Fruit fly (Drosophila melanogaster) ovary, adult (tissue): ENCODE data around the gene CG8176.

Experiments used
- CG17801 ChIP-seq: fragments of 200-800 bp; optimal IDR thresholded peaks from 2 replicates; lab custom pipeline; 2019; ENCODE audit warnings: missing biosample characterization, mild to moderate bottlenecking, missing genetic modification characterization, moderate library complexity; ENCODE audit not compliant: partially characterized antibody

Gene CG8176

dm6 chr3R:9501489-9502415, 14.1 kb upstream of the CG8176 start:
- TF ChIP-seq CG17801 (GFP tag; lab: Kevin White, UChicago) = no peak

dm6 chr3R:9502416-9502763, 13.4 kb upstream of the CG8176 start, which contains the start of gene RhoL:
RhoL (minus strand) TSS chr3R:9502581.
- TF ChIP-seq CG17801 (GFP tag; lab: Kevin White, UChicago) = peak; percentile 68

dm6 chr3R:9503329-9504088, 12.3 kb upstream of the CG8176 start:
- TF ChIP-seq CG17801 (GFP tag; lab: Kevin White, UChicago) = no peak

- peak; percentile 28 for TF ChIP-seq CG17801 (GFP tag; lab: Kevin White, UChicago)
Observed at dm6 chr3R:9504355-9504754, 11.5 kb upstream of the CG8176 start, which contains the start of gene CG8149. CG8149 (plus strand) TSS chr3R:9504656.

- no peak for TF ChIP-seq CG17801 (GFP tag; lab: Kevin White, UChicago)
Observed at dm6 chr3R:9510070-9510518, 5.7 kb upstream of the CG8176 start, which contains the start of gene rump. rump (minus strand) TSS chr3R:9510324.

- no peak for TF ChIP-seq CG17801 (GFP tag; lab: Kevin White, UChicago)
Observed at dm6 chr3R:9512193-9513051, 3.4 kb upstream of the CG8176 start.

- TF ChIP-seq CG17801 (GFP tag; lab: Kevin White, UChicago) = peak; percentile 66
Observed at dm6 chr3R:9513052-9513420, 2.8 kb upstream of the CG8176 start, which contains the start of the genes Ras85D and Rlb1. Ras85D (minus strand) TSS chr3R:9513067. Rlb1 (plus strand) TSS chr3R:9513327.

- no peak for TF ChIP-seq CG17801 (GFP tag; lab: Kevin White, UChicago)
Observed at dm6 chr3R:9516400-9516852, 619 bp downstream of the CG8176 start.

- peak; percentile 71 for TF ChIP-seq CG17801 (GFP tag; lab: Kevin White, UChicago)
Observed at dm6 chr3R:9527907-9528842, 12.4 kb downstream of the CG8176 start.

- no peak for TF ChIP-seq CG17801 (GFP tag; lab: Kevin White, UChicago)
Observed at dm6 chr3R:9529387-9529897, 13.6 kb downstream of the CG8176 start.

- TF ChIP-seq CG17801 (GFP tag; lab: Kevin White, UChicago) = no peak
Observed at dm6 chr3R:9529913-9530312, 14.1 kb downstream of the CG8176 start.

dm6 chr3R:9532437-9533180, 16.8 kb downstream of the CG8176 start, which contains the start of gene by:
by (minus strand) TSS chr3R:9533011.
- no peak for TF ChIP-seq CG17801 (GFP tag; lab: Kevin White, UChicago)
